Worm (Caenorhabditis elegans): ENCODE measurements around the gene R09E10.5.

DNA sequence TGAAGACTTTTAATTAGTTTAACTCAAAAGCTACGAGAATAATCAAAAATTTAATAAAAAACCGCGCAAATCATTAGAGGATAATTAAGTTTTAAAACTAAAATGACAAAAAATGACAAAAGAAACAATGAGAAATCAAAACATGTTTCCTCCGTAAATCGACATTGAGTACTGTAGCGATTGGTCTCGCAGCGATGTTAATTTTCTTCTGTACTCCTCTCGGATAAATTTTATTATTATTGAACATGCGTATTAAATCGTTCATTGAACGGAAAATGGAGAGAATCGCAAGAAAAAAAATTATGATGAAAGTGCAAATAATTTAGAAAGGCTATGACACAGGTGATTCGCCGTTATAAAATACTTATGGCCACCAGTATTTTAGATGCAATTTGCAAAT lies 16.8 kb downstream of the R09E10.5 start:
- TF ChIP-seq nhr-10 (tag; optimal IDR thresholded peaks at IDR 0.05) (no peak), sem-4 (tag; optimal IDR thresholded peaks at IDR 0.05) (no peak)
